Fruit fly (Drosophila melanogaster): ENCODE data around the gene Hou.

Gene Hou

DNA sequence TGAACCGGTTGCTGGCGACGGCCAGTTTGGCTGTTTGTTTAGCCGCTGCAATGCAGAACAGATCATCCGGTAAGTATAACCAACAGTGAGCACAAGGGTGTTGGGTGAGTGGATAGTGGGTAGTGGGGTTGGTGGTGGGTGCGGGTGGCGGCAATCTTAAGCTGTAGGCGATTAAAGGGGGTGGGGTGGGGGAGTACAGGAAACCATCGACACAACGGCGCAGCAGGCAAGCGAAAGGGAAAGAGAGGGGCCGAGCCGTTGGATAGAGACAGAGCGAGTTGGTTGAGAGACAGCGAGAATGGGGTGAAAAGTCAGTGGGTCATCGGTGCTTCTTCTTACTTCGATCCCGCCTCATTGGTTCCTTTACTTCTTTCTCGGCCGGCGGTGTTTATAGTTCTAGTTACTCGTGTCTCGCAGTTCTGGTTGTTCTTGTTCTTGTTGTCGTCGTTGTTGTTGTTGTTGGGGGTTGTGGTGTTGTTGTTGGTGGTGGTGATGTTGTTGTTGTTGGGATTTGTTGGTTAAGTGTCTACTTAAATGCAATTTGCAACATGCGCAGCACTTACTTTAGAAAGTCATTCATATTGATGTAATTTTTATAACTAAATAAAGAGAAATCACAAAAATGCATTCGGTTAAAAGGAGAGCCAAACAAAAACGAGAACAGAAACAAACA, 13.8 kb downstream of the Hou start:
- peak; percentile 88 for TF ChIP-seq svp (GFP tag)
- no peak for TF ChIP-seq Hr38 (GFP tag; optimal IDR thresholded peaks at IDR 0.05)

DNA sequence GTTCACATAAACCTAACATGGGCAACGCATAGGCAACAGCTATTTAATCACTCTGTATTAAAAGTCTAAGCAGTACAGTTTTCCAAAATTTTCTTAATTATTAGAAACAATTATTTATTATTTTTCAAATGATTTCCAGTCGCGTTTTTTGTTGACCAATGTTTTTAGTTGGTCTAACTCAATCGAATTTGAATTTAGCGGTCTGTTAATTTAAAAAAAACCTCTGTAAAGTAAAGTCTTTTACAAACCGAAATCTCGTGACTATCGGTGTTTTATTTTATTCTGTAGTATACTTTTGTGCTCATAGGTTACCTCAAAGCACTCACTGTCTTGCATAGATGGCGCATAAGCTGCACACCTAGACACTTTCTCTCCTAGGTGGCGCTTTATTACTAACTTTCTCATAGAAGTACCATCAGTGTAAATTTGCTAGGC, 15.1 kb downstream of the Hou start:
- peak; percentile 21 for TF ChIP-seq pdm3 (GFP tag; optimal IDR thresholded peaks at IDR 0.05)
- TF ChIP-seq salr (GFP tag; optimal IDR thresholded peaks at IDR 0.05): no peak
- no peak for TF ChIP-seq Ets21C (GFP tag; optimal IDR thresholded peaks at IDR 0.05)
- TF ChIP-seq net (GFP tag; optimal IDR thresholded peaks at IDR 0.05): no peak
- TF ChIP-seq spab (GFP tag; optimal IDR thresholded peaks at IDR 0.05): no peak
- no peak for TF ChIP-seq CG32006 (GFP tag; optimal IDR thresholded peaks at IDR 0.05)
- TF ChIP-seq eg (GFP tag; IDR thresholded peaks at IDR 0.05): no peak
- TF ChIP-seq lz (GFP tag; optimal IDR thresholded peaks at IDR 0.05): peak; percentile 38
- TF ChIP-seq CG16779 (tag; optimal IDR thresholded peaks at IDR 0.05): no peak
- TF ChIP-seq Hr39 (GFP tag; optimal IDR thresholded peaks at IDR 0.05): peak; percentile 60
- peak; percentile 49 for TF ChIP-seq cyc (GFP tag; optimal IDR thresholded peaks at IDR 0.05)
- TF ChIP-seq CG9139 (GFP tag; optimal IDR thresholded peaks at IDR 0.05): no peak
- TF ChIP-seq Sox102F (GFP tag; optimal IDR thresholded peaks at IDR 0.05): no peak
- TF ChIP-seq Eip75B (GFP tag; optimal IDR thresholded peaks at IDR 0.05): no peak
- no peak for TF ChIP-seq CG8632 (GFP tag; optimal IDR thresholded peaks at IDR 0.05)
- no peak for TF ChIP-seq vri (GFP tag; optimal IDR thresholded peaks at IDR 0.05)
- no peak for TF ChIP-seq esn (GFP tag; optimal IDR thresholded peaks at IDR 0.05)
- TF ChIP-seq CG6276 (GFP tag; optimal IDR thresholded peaks at IDR 0.05): no peak
- no peak for TF ChIP-seq Ets96B (tag; optimal IDR thresholded peaks at IDR 0.05)
- no peak for TF ChIP-seq achi (GFP tag; optimal IDR thresholded peaks at IDR 0.05)
- TF ChIP-seq svp (GFP tag): peak; percentile 16
- TF ChIP-seq Eip93F (GFP tag; optimal IDR thresholded peaks at IDR 0.05): no peak
- no peak for TF ChIP-seq CG3032 (tag; optimal IDR thresholded peaks at IDR 0.05)
- TF ChIP-seq Met (GFP tag; optimal IDR thresholded peaks at IDR 0.05): no peak
- TF ChIP-seq CG7368 (GFP tag; optimal IDR thresholded peaks at IDR 0.05): no peak
- TF ChIP-seq CG31627 (GFP tag; optimal IDR thresholded peaks at IDR 0.05): peak; percentile 61
- no peak for TF ChIP-seq topi (GFP tag; optimal IDR thresholded peaks at IDR 0.05)
- TF ChIP-seq Hr4 (GFP tag; optimal IDR thresholded peaks at IDR 0.05): no peak
- TF ChIP-seq fkh (GFP tag; optimal IDR thresholded peaks at IDR 0.05): no peak
- no peak for TF ChIP-seq Hr38 (GFP tag; optimal IDR thresholded peaks at IDR 0.05)

DNA sequence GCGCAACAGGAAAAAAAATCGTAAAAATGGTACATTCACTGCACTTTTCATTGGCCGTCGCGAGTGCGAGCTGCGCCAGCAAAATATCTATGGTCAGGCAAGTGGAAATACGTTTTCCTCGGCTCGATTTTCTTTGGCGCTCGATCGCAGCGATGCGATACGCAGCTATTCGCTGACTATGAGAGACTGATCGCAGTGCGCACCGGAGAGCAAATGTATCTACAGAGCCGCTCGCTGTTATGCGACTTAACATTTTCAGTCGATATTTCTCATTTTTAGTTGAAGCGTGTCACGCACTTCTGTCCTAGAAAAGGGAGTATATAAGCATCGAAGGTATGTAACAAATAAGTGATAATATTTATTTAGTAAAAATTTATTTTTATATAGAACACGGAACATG, 15.5 kb downstream of the Hou start, which contains the start of gene wgn:
TSS of gene wgn (minus strand) at position 193 of the 400 bp plus-strand sequence.
- TF ChIP-seq vri (GFP tag; optimal IDR thresholded peaks at IDR 0.05): no peak
- no peak for TF ChIP-seq Hr38 (GFP tag; optimal IDR thresholded peaks at IDR 0.05)
- TF ChIP-seq CG15336 (GFP tag; IDR thresholded peaks at IDR 0.05): peak; percentile 45; the same call in 1 of the 2 replicates
- TF ChIP-seq eg (GFP tag; IDR thresholded peaks at IDR 0.05): peak; percentile 58; the same call in 2 of the 3 replicates
- no peak for TF ChIP-seq CG3032 (tag; optimal IDR thresholded peaks at IDR 0.05)
- peak; percentile 29 for TF ChIP-seq CG6276 (GFP tag; optimal IDR thresholded peaks at IDR 0.05)
- TF ChIP-seq CG3919 (GFP tag; optimal IDR thresholded peaks at IDR 0.05): no peak
- no peak for TF ChIP-seq dac (GFP tag; optimal IDR thresholded peaks at IDR 0.05)
- TF ChIP-seq CG8319 (GFP tag; optimal IDR thresholded peaks at IDR 0.05): no peak
- no peak for TF ChIP-seq CG6854 (GFP tag; optimal IDR thresholded peaks at IDR 0.05)
- peak; percentile 6 for TF ChIP-seq net (GFP tag; optimal IDR thresholded peaks at IDR 0.05)
- TF ChIP-seq ss (GFP tag; optimal IDR thresholded peaks at IDR 0.05): no peak
- TF ChIP-seq CG8119 (GFP tag; IDR thresholded peaks at IDR 0.05): peak; percentile 41; the same call in 1 of the 3 replicates
- no peak for TF ChIP-seq pdm3 (GFP tag; optimal IDR thresholded peaks at IDR 0.05)
- TF ChIP-seq Eip93F (GFP tag; optimal IDR thresholded peaks at IDR 0.05): peak; percentile 23
- peak; percentile 33 for TF ChIP-seq svp (GFP tag)
- TF ChIP-seq Eip78C (GFP tag): no peak
- TF ChIP-seq CG6792 (GFP tag; optimal IDR thresholded peaks at IDR 0.05): no peak
- TF ChIP-seq CG6808 (GFP tag; optimal IDR thresholded peaks at IDR 0.05): peak; percentile 13
- no peak for TF ChIP-seq OdsH (GFP tag; optimal IDR thresholded peaks at IDR 0.05)
- no peak for TF ChIP-seq Blimp-1 (GFP tag; optimal IDR thresholded peaks at IDR 0.05)
- TF ChIP-seq CG16779 (tag; optimal IDR thresholded peaks at IDR 0.05): peak; percentile 18
- no peak for TF ChIP-seq CG1621 (tag; optimal IDR thresholded peaks at IDR 0.05)
- no peak for TF ChIP-seq fkh (GFP tag; optimal IDR thresholded peaks at IDR 0.05)
- no peak for TF ChIP-seq Hr39 (GFP tag; optimal IDR thresholded peaks at IDR 0.05)
- no peak for TF ChIP-seq CG10631 (GFP tag; optimal IDR thresholded peaks at IDR 0.05)

Measured in whole organism, prepupa.